Worm (Caenorhabditis elegans) whole organism, L2 larva: ENCODE results near the gene F44G4.3.

Experiments used
- nhr-12 ChIP-seq: fragments of 150-350 bp; optimal IDR thresholded peaks from 2 replicates; lab custom pipeline; 2014; ENCODE audit warnings: missing biosample characterization, missing genetic modification characterization
- snpc-4 ChIP-seq: fragments of 150-350 bp; optimal IDR thresholded peaks from 2 replicates; lab custom pipeline; 2014; ENCODE audit warnings: missing biosample characterization, missing genetic modification characterization
- unc-62 ChIP-seq: fragments of 150-350 bp; optimal IDR thresholded peaks from 2 replicates; lab custom pipeline; 2014; ENCODE audit warnings: missing biosample characterization, missing genetic modification reagents, missing genetic modification characterization

- TF ChIP-seq nhr-12 (tag; lab: Kevin White, UChicago) (no peak), snpc-4 (tag; lab: Kevin White, UChicago) (no peak), unc-62 (GFP tag; lab: Kevin White, UChicago) (no peak)
Measured at ce11 chrII:8990267-8990666, 7.2 kb downstream of the F44G4.3 start.
